Worm (Caenorhabditis elegans) whole organism, L4 larva: ENCODE measurements around the gene arrd-11.

Experiments used
- ceh-82 ChIP-seq: sonication (generic microtip); optimal IDR thresholded peaks from 2 replicates; lab custom pipeline; 2017; ENCODE audit warnings: missing biosample characterization, missing genetic modification characterization
- dve-1 ChIP-seq: sonication (generic microtip); optimal IDR thresholded peaks from 2 replicates; lab custom pipeline; 2017; ENCODE audit warnings: antibody characterized with exemption, mild to moderate bottlenecking, missing genetic modification characterization, missing compliant biosample characterization; ENCODE audit not compliant: insufficient read depth
- fkh-10 ChIP-seq: fragments of 150-350 bp; optimal IDR thresholded peaks from 2 replicates; lab custom pipeline; 2014; ENCODE audit warnings: missing biosample characterization, missing genetic modification reagents, missing genetic modification characterization
- gei-8 ChIP-seq: fragments of 200-800 bp; sonication (Bioruptor generic); optimal IDR thresholded peaks from 2 replicates; lab custom pipeline; 2018; ENCODE audit warnings: mild to moderate bottlenecking, missing genetic modification characterization, missing compliant biosample characterization
- lin-39 ChIP-seq: fragments of 150-350 bp; optimal IDR thresholded peaks from 2 replicates; lab custom pipeline; 2014; ENCODE audit warnings: missing biosample characterization, missing genetic modification reagents, missing genetic modification characterization
- lir-3 ChIP-seq: sonication (generic microtip); optimal IDR thresholded peaks from 2 replicates; lab custom pipeline; 2016; ENCODE audit warnings: mild to moderate bottlenecking, missing genetic modification characterization, missing compliant biosample characterization
- lsy-2 ChIP-seq, 2 experiments: fragments of 150-350 bp in 1 of 2; sonication (generic microtip) in 1 of 2; optimal IDR thresholded peaks; 2 replicates each; lab custom pipeline; 2014 to 2017; ENCODE audit warnings: missing biosample characterization in 2 of 2, missing genetic modification characterization in 2 of 2
- mdl-1 ChIP-seq, 2 experiments: fragments of 150-350 bp in 1 of 2; sonication (generic microtip) in 1 of 2; optimal IDR thresholded peaks; 2 replicates each; lab custom pipeline; 2014 to 2017; ENCODE audit warnings: missing biosample characterization in 2 of 2, missing genetic modification characterization in 2 of 2
- nhr-77 ChIP-seq: fragments of 150-350 bp; optimal IDR thresholded peaks from 2 replicates; lab custom pipeline; 2014; ENCODE audit warnings: missing biosample characterization, missing genetic modification characterization
- snpc-1.2 ChIP-seq: fragments of 200-800 bp; sonication (Bioruptor generic); IDR thresholded peaks from 2 replicates; pipeline ENCODE4 v1.3.6; 2022; ENCODE audit warnings: missing genetic modification reagents, missing genetic modification characterization, missing compliant biosample characterization
- unc-62 ChIP-seq, 3 experiments: fragments of 150-350 bp in 1 of 3; sonication (generic microtip); optimal IDR thresholded peaks in 2 of 3; peaks in 1 of 3; 1 replicate in 1 of 3; 2 replicates in 2 of 3; lab custom pipeline; 2014 to 2017; ENCODE audit warnings: missing biosample characterization in 3 of 3, missing genetic modification characterization in 3 of 3, missing genetic modification reagents in 3 of 3, missing genotype in 1 of 3
- ztf-11 ChIP-seq: fragments of 150-350 bp; optimal IDR thresholded peaks from 2 replicates; lab custom pipeline; 2014; ENCODE audit warnings: missing biosample characterization, missing genetic modification characterization

- TF ChIP-seq fkh-10 (GFP tag; lab: Kevin White, UChicago) (no peak), gei-8 (GFP tag; lab: Kevin White, UChicago) (peak; percentile 57), ceh-82 (no peak), dve-1 (tag; lab: Kevin White, UChicago) (peak; percentile 92), lir-3 (tag; lab: Kevin White, UChicago) (no peak), lin-39 (tag; lab: Kevin White, UChicago) (no peak), unc-62 (GFP tag; optimal IDR thresholded peaks at IDR 0.05 in 1 of 2; lab: Kevin White, UChicago) (no peak), unc-62 (tag; optimal IDR thresholded peaks at IDR 0.05; lab: Kevin White, UChicago) (no peak), mdl-1 (tag; optimal IDR thresholded peaks at IDR 0.05; lab: Kevin White, UChicago) (no peak), lsy-2 (tag; optimal IDR thresholded peaks at IDR 0.05; lab: Kevin White, UChicago) (no peak), nhr-77 (tag; lab: Kevin White, UChicago) (peak; percentile 88), snpc-1.2 (GFP tag; lab: Robert Waterston, UW) (no peak), ztf-11 (tag; lab: Kevin White, UChicago) (no peak)
Observed at ce11 chrII:13780792-13781248, 17.6 kb downstream of the arrd-11 start.
